Fruit fly (Drosophila melanogaster) whole organism, embryonic: Measurements from ENCODE around the gene CG33721.

Experiments used
- B-H2 ChIP-seq: fragments of 200-800 bp; sonication (Bioruptor generic); optimal IDR thresholded peaks from 2 replicates; lab custom pipeline; 2018; ENCODE audit warnings: missing biosample characterization, mild to moderate bottlenecking, missing genetic modification characterization
- Bgb ChIP-seq: fragments of 200-800 bp; sonication (Bioruptor generic); IDR thresholded peaks from 2 replicates; pipeline ENCODE4 v1.3.6; 2022; ENCODE audit warnings: missing biosample characterization, missing genetic modification characterization; ENCODE audit not compliant: partially characterized antibody
- Blimp-1 ChIP-seq: fragments of 200-800 bp; sonication (Bioruptor generic); optimal IDR thresholded peaks from 3 replicates; lab custom pipeline; 2018; ENCODE audit warnings: missing biosample characterization, missing genetic modification characterization, mild to moderate bottlenecking, moderate library complexity, missing genetic modification reagents
- CG10267 ChIP-seq: fragments of 200-800 bp; sonication (Bioruptor generic); optimal IDR thresholded peaks from 2 replicates; lab custom pipeline; 2018; ENCODE audit warnings: missing biosample characterization, mild to moderate bottlenecking, missing genetic modification characterization, moderate library complexity
- CG10462 ChIP-seq: fragments of 200-800 bp; sonication (Bioruptor generic); optimal IDR thresholded peaks from 2 replicates; lab custom pipeline; 2016; ENCODE audit warnings: missing biosample characterization, missing genetic modification characterization
- CG10654 ChIP-seq: fragments of 200-800 bp; sonication (Bioruptor generic); optimal IDR thresholded peaks from 2 replicates; lab custom pipeline; 2016; ENCODE audit warnings: missing biosample characterization, missing genetic modification characterization
- CG10979 ChIP-seq: fragments of 200-800 bp; sonication (Bioruptor generic); optimal IDR thresholded peaks from 2 replicates; lab custom pipeline; 2018; ENCODE audit warnings: missing biosample characterization, mild to moderate bottlenecking, missing genetic modification characterization, moderate library complexity
- CG11398 ChIP-seq: fragments of 200-800 bp; sonication (Bioruptor generic); optimal IDR thresholded peaks from 2 replicates; lab custom pipeline; 2016; ENCODE audit warnings: missing biosample characterization, missing genetic modification characterization
- CG12391 ChIP-seq: fragments of 200-800 bp; sonication (Bioruptor generic); optimal IDR thresholded peaks from 3 replicates; lab custom pipeline; 2018; ENCODE audit warnings: missing biosample characterization, mild to moderate bottlenecking, missing genetic modification characterization, moderate library complexity
- CG15696 ChIP-seq: fragments of 200-800 bp; sonication (Bioruptor generic); optimal IDR thresholded peaks from 2 replicates; lab custom pipeline; 2019; ENCODE audit warnings: missing biosample characterization, mild to moderate bottlenecking, missing genetic modification characterization, moderate library complexity
- CG17612 ChIP-seq: fragments of 200-800 bp; sonication (Bioruptor generic); IDR thresholded peaks from 2 replicates; pipeline ENCODE4 v1.3.6; 2022; ENCODE audit warnings: missing biosample characterization, missing genetic modification characterization
- CG3065 ChIP-seq: fragments of 200-800 bp; sonication (Bioruptor generic); optimal IDR thresholded peaks from 2 replicates; lab custom pipeline; 2016; ENCODE audit warnings: missing biosample characterization, missing genetic modification characterization
- CG31441 ChIP-seq: fragments of 200-800 bp; sonication (Bioruptor generic); IDR thresholded peaks from 2 replicates; pipeline ENCODE4 v1.3.6; 2022; ENCODE audit warnings: missing biosample characterization, missing genetic modification characterization
- CG33213 ChIP-seq: fragments of 200-800 bp; sonication (Bioruptor generic); optimal IDR thresholded peaks from 3 replicates; lab custom pipeline; 2016; ENCODE audit warnings: missing biosample characterization, missing genetic modification characterization
- CG34376 ChIP-seq: fragments of 200-800 bp; sonication (Bioruptor generic); optimal IDR thresholded peaks from 2 replicates; lab custom pipeline; 2018; ENCODE audit warnings: missing biosample characterization, mild to moderate bottlenecking, missing genetic modification characterization
- CG4282 ChIP-seq: fragments of 200-800 bp; sonication (Bioruptor generic); optimal IDR thresholded peaks from 2 replicates; lab custom pipeline; 2016; ENCODE audit warnings: missing biosample characterization, missing genetic modification characterization
- CG8944 ChIP-seq: fragments of 200-800 bp; sonication (Bioruptor generic); optimal IDR thresholded peaks from 3 replicates; lab custom pipeline; 2016; ENCODE audit warnings: missing biosample characterization, missing genetic modification characterization
- CHES-1-like ChIP-seq: fragments of 200-800 bp; sonication (Bioruptor generic); optimal IDR thresholded peaks from 2 replicates; lab custom pipeline; 2016; ENCODE audit warnings: missing biosample characterization, missing genetic modification characterization
- Dad ChIP-seq: fragments of 200-800 bp; sonication (Bioruptor generic); optimal IDR thresholded peaks from 3 replicates; lab custom pipeline; 2016; ENCODE audit warnings: missing biosample characterization, missing genetic modification characterization
- GATAe ChIP-seq: fragments of 200-800 bp; sonication (Bioruptor generic); conservative IDR thresholded peaks from 2 replicates; pipeline ENCODE4 v1.3.6; 2022; ENCODE audit warnings: missing biosample characterization, missing genetic modification characterization
- Gug ChIP-seq: fragments of 200-800 bp; sonication (Bioruptor generic); IDR thresholded peaks from 4 replicates; pipeline ENCODE4 v1.3.6; 2022; ENCODE audit warnings: missing biosample characterization, missing genetic modification characterization
- Mad ChIP-seq: fragments of 200-800 bp; sonication (Bioruptor generic); optimal IDR thresholded peaks from 2 replicates; lab custom pipeline; 2016; ENCODE audit warnings: missing biosample characterization, missing genetic modification characterization
- Opbp ChIP-seq: fragments of 200-800 bp; sonication (Bioruptor generic); IDR thresholded peaks from 3 replicates; pipeline ENCODE4 v1.3.6; 2022; ENCODE audit warnings: missing biosample characterization, missing genetic modification characterization; ENCODE audit not compliant: partially characterized antibody
- Poxn ChIP-seq: fragments of 200-800 bp; sonication (Bioruptor generic); IDR thresholded peaks from 2 replicates; pipeline ENCODE4 v1.3.6; 2022; ENCODE audit warnings: missing biosample characterization, missing genetic modification characterization
- Sox102F ChIP-seq: fragments of 200-800 bp; sonication (Bioruptor generic); optimal IDR thresholded peaks from 2 replicates; lab custom pipeline; 2018; ENCODE audit warnings: missing biosample characterization, mild to moderate bottlenecking, missing genetic modification characterization, moderate library complexity
- Stat92E ChIP-seq, 3 experiments: fragments of >200 bp in 2 of 3; fragments of 200-800 bp in 1 of 3; sonication (Bioruptor generic) in 1 of 3; optimal IDR thresholded peaks; 2 replicates each; lab custom pipeline; 2017 to 2019; ENCODE audit warnings: missing biosample characterization in 3 of 3, missing genetic modification characterization in 3 of 3, mild to moderate bottlenecking in 1 of 3, moderate library complexity in 1 of 3
- abd-A ChIP-seq: fragments of 200-800 bp; sonication (Bioruptor generic); optimal IDR thresholded peaks from 3 replicates; lab custom pipeline; 2019; ENCODE audit warnings: missing biosample characterization, mild to moderate bottlenecking, missing genetic modification characterization, moderate library complexity
- crol ChIP-seq: fragments of 200-800 bp; sonication (Bioruptor generic); IDR thresholded peaks from 2 replicates; pipeline ENCODE4 v1.3.6; 2022; ENCODE audit warnings: missing biosample characterization, missing genetic modification characterization
- crp ChIP-seq, 2 experiments: fragments of 200-800 bp; sonication (Bioruptor generic); optimal IDR thresholded peaks; 2 replicates in 1 of 2; 3 replicates in 1 of 2; lab custom pipeline; 2017; ENCODE audit warnings: missing biosample characterization in 2 of 2, missing genetic modification characterization in 2 of 2, mild to moderate bottlenecking in 1 of 2, moderate library complexity in 1 of 2
- danr ChIP-seq: fragments of 200-800 bp; sonication (Bioruptor generic); IDR thresholded peaks from 2 replicates; pipeline ENCODE4 v1.3.6; 2022; ENCODE audit warnings: missing biosample characterization, missing genetic modification characterization
- eyg ChIP-seq: fragments of 200-800 bp; sonication (Bioruptor generic); optimal IDR thresholded peaks from 3 replicates; lab custom pipeline; 2016; ENCODE audit warnings: missing biosample characterization, missing genetic modification characterization
- gem ChIP-seq: fragments of 200-800 bp; sonication (Bioruptor generic); optimal IDR thresholded peaks from 2 replicates; lab custom pipeline; 2019; ENCODE audit warnings: missing biosample characterization, mild to moderate bottlenecking, missing genetic modification characterization, moderate library complexity
- grn ChIP-seq: fragments of 200-800 bp; sonication (Bioruptor generic); optimal IDR thresholded peaks from 3 replicates; lab custom pipeline; 2017; ENCODE audit warnings: missing biosample characterization, missing genetic modification characterization
- h ChIP-seq: fragments of >200 bp; optimal IDR thresholded peaks from 2 replicates; lab custom pipeline; 2017
- hkb ChIP-seq, 2 experiments: fragments of 200-800 bp in 1 of 2; fragments of >200 bp in 1 of 2; sonication (Bioruptor generic) in 1 of 2; IDR thresholded peaks in 1 of 2; optimal IDR thresholded peaks in 1 of 2; 2 replicates each; pipeline versions ENCODE4 v1.3.6 to Lab custom; 2017 to 2022; ENCODE audit warnings: missing biosample characterization in 1 of 2, missing genetic modification characterization in 1 of 2
- ind ChIP-seq: fragments of 200-800 bp; sonication (Bioruptor generic); optimal IDR thresholded peaks from 3 replicates; lab custom pipeline; 2016; ENCODE audit warnings: missing biosample characterization, missing genetic modification characterization
- inv ChIP-seq: fragments of 200-800 bp; sonication (Bioruptor generic); IDR thresholded peaks from 2 replicates; pipeline ENCODE4 v1.3.6; 2022; ENCODE audit warnings: missing biosample characterization, missing genetic modification characterization; ENCODE audit not compliant: partially characterized antibody
- jigr1 ChIP-seq: fragments of 200-800 bp; sonication (Bioruptor generic); IDR thresholded peaks from 3 replicates; pipeline ENCODE4 v1.3.6; 2022; ENCODE audit warnings: missing biosample characterization, missing genetic modification characterization
- ken ChIP-seq: fragments of 200-800 bp; sonication (Bioruptor generic); IDR thresholded peaks from 3 replicates; pipeline ENCODE4 v1.3.6; 2022; ENCODE audit warnings: missing biosample characterization, missing genetic modification characterization
- kni ChIP-seq: fragments of 200-800 bp; sonication (Bioruptor generic); optimal IDR thresholded peaks from 3 replicates; lab custom pipeline; 2017; ENCODE audit warnings: mild to moderate bottlenecking, missing biosample characterization, missing genetic modification reagents, missing genetic modification characterization
- lilli ChIP-seq: fragments of 200-800 bp; sonication (Bioruptor generic); optimal IDR thresholded peaks from 3 replicates; lab custom pipeline; 2016; ENCODE audit warnings: missing biosample characterization, missing genetic modification characterization
- luna ChIP-seq: fragments of 200-800 bp; sonication (Bioruptor generic); optimal IDR thresholded peaks from 2 replicates; lab custom pipeline; 2016; ENCODE audit warnings: missing biosample characterization, missing genetic modification characterization
- mld ChIP-seq: fragments of 200-800 bp; sonication (Bioruptor generic); IDR thresholded peaks from 3 replicates; pipeline ENCODE4 v1.3.6; 2022; ENCODE audit warnings: missing biosample characterization, missing genetic modification characterization; ENCODE audit not compliant: partially characterized antibody
- onecut ChIP-seq: fragments of 200-800 bp; sonication (Bioruptor generic); IDR thresholded peaks from 2 replicates; pipeline ENCODE4 v1.3.6; 2022; ENCODE audit warnings: missing biosample characterization, missing genetic modification characterization
- sr ChIP-seq: fragments of 200-800 bp; sonication (Bioruptor generic); IDR thresholded peaks from 3 replicates; pipeline ENCODE4 v1.3.6; 2022; ENCODE audit warnings: missing biosample characterization, missing genetic modification characterization
- wdn ChIP-seq: fragments of 200-800 bp; sonication (Bioruptor generic); IDR thresholded peaks from 2 replicates; pipeline ENCODE4 v1.3.6; 2022; ENCODE audit warnings: missing biosample characterization, missing genetic modification characterization
- zen ChIP-seq: fragments of 200-800 bp; sonication (Bioruptor generic); optimal IDR thresholded peaks from 3 replicates; lab custom pipeline; 2018; ENCODE audit warnings: missing biosample characterization, mild to moderate bottlenecking, missing genetic modification characterization, moderate library complexity
- zen2 ChIP-seq: fragments of 200-800 bp; sonication (Bioruptor generic); IDR thresholded peaks from 3 replicates; pipeline ENCODE4 v1.3.6; 2022; ENCODE audit warnings: missing biosample characterization, missing genetic modification characterization; ENCODE audit not compliant: partially characterized antibody

CG33721 gene

DNA sequence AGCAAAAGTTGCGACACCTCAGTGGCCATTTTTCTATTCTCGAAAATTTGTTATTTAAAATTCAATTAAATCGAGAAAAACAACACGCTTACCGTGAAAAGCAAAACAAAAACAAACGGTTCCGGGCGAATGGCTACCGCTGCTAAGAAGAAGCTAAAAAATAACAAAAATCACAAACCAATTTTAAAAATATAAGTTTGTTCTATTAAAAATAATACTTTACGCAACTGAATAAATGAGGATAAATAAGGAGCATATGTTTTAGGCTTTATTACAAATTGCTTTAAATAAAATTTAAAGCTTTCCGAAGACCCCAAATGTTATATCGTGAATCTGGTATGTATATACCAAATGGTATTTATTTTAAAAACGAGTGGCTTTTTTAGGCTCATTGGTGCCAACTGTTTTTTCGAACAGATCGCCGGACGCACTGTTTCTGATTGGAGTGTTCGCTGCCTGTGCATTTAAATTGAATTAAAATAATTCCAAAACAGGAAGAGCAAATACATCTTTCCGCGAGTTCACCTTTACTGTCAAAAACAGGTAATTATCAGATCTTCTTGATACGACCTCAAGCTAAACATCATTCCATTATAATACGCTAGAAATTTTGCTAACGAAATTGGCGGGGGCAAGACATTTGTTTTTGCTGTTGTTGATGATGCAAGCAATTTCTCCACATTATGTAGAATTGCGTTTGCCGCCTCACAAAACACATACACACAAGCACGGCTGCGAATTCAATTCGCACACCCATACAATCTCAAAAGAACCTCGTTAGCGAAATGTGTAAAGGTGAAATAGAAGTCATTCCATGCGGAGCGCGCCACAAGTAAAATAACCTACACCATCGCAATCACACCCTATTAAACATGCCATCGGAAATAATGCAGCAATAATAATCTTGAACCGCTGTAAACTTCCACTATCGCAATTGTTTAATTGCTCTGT lies 36.5 kb downstream of the CG33721 start, which contains the start of the genes Polr3F and PyK (continued):
- no peak for TF ChIP-seq wdn (GFP tag; lab: Robert Waterston, UW)
- peak; percentile 50; the same call in 1 of the 2 replicates for TF ChIP-seq CG31441 (GFP tag; lab: Robert Waterston, UW)
- TF ChIP-seq CG10979 = peak; percentile 1
- TF ChIP-seq CG11398 (GFP tag; lab: Kevin White, UChicago) = no peak
- TF ChIP-seq Poxn (GFP tag; lab: Robert Waterston, UW) = no peak
- TF ChIP-seq Gug (GFP tag; lab: Robert Waterston, UW) = no peak
- no peak for TF ChIP-seq Opbp (GFP tag; lab: Robert Waterston, UW)
- TF ChIP-seq Blimp-1 = peak; percentile 52
- TF ChIP-seq eyg (GFP tag; lab: Kevin White, UChicago) = no peak
- TF ChIP-seq CG8944 (GFP tag; lab: Kevin White, UChicago) = no peak
- peak; percentile 13 for TF ChIP-seq CG15696 (tag; lab: Kevin White, UChicago)
- no peak for TF ChIP-seq inv (GFP tag; lab: Robert Waterston, UW)
- TF ChIP-seq CG17612 (GFP tag; lab: Robert Waterston, UW) = no peak
- TF ChIP-seq h (lab: Kevin White, UChicago) = no peak
- TF ChIP-seq onecut (GFP tag; lab: Robert Waterston, UW) = no peak
- TF ChIP-seq jigr1 (GFP tag; lab: Robert Waterston, UW) = no peak
- TF ChIP-seq lilli (GFP tag; lab: Kevin White, UChicago) = peak; percentile 56
- TF ChIP-seq kni (GFP tag; lab: Kevin White, UChicago) = no peak
- TF ChIP-seq CG10462 = no peak
- peak; percentile 60 for TF ChIP-seq CG10267 (tag; lab: Kevin White, UChicago)
- peak; percentile 59 for TF ChIP-seq gem
- TF ChIP-seq zen (tag; lab: Kevin White, UChicago) = peak; percentile 28
- TF ChIP-seq B-H2 (GFP tag; lab: Kevin White, UChicago) = no peak
- TF ChIP-seq mld (GFP tag; lab: Robert Waterston, UW) = 0 out of 3 replicates have a peak, but pooled peaks have one; percentile 24
- TF ChIP-seq Stat92E (GFP tag; optimal IDR thresholded peaks at IDR 0.05; lab: Kevin White, UChicago) = peak in 1 of 3 experiments; percentile 51
- no peak for TF ChIP-seq CG3065
- TF ChIP-seq grn (GFP tag; lab: Kevin White, UChicago) = no peak
- no peak for TF ChIP-seq ken (GFP tag; lab: Robert Waterston, UW)
- no peak for TF ChIP-seq sr (GFP tag; lab: Robert Waterston, UW)
- peak; percentile 5 for TF ChIP-seq CG10654 (GFP tag; lab: Kevin White, UChicago)
- TF ChIP-seq CG33213 (GFP tag; lab: Kevin White, UChicago) = no peak
- TF ChIP-seq ind (GFP tag; lab: Kevin White, UChicago) = peak; percentile 14
- no peak for TF ChIP-seq danr
- TF ChIP-seq CG12391 = peak; percentile 73
- no peak for TF ChIP-seq CG34376 (GFP tag; lab: Kevin White, UChicago)
- no peak for TF ChIP-seq hkb (optimal IDR thresholded peaks at IDR 0.05; lab: Kevin White, UChicago)
- peak; percentile 28 for TF ChIP-seq hkb (GFP tag; IDR thresholded peaks at IDR 0.05; lab: Robert Waterston, UW)
- no peak for TF ChIP-seq crol
- peak; percentile 29 for TF ChIP-seq abd-A (tag; lab: Kevin White, UChicago)
- no peak for TF ChIP-seq Mad (GFP tag; lab: Kevin White, UChicago)
- no peak for TF ChIP-seq CG4282 (GFP tag; lab: Kevin White, UChicago)
- no peak for TF ChIP-seq luna
- no peak for TF ChIP-seq GATAe (GFP tag; lab: Robert Waterston, UW)
- no peak for TF ChIP-seq Bgb (GFP tag; lab: Robert Waterston, UW)
- TF ChIP-seq crp (GFP tag; optimal IDR thresholded peaks at IDR 0.05; lab: Kevin White, UChicago) = peak in 1 of 2 experiments; percentile 65
- TF ChIP-seq zen2 (GFP tag; lab: Robert Waterston, UW) = no peak
- peak; percentile 8 for TF ChIP-seq Dad (GFP tag; lab: Kevin White, UChicago)
- TF ChIP-seq CHES-1-like (GFP tag; lab: Kevin White, UChicago) = peak; percentile 44
- peak; percentile 30 for TF ChIP-seq Sox102F (GFP tag; lab: Kevin White, UChicago)
